Worm (Caenorhabditis elegans): Measurements from ENCODE around the gene snt-2.
A peak's percentile ranks its signal among the peaks of the same experiment; 100 is the strongest.

Gene snt-2

ce11 chrIII:783254-783753 lies 10.2 kb downstream of the snt-2 start, which contains the start of the genes dagl-2 and ppm-1.G:
Gene dagl-2 (minus strand): TSS chrIII:783305.
Gene ppm-1.G (plus strand): TSS chrIII:783703.
- TF ChIP-seq elt-3 (tag; optimal IDR thresholded peaks at IDR 0.05) (no peak), ceh-28 (tag; optimal IDR thresholded peaks at IDR 0.05) (peak; percentile 22), skn-1 (tag; optimal IDR thresholded peaks at IDR 0.05) (peak; percentile 24), nhr-23 (tag; optimal IDR thresholded peaks at IDR 0.05) (peak; percentile 68), nfya-1 (tag; optimal IDR thresholded peaks at IDR 0.05; ENCODE audit: insufficient read depth) (peak; percentile 83), egl-5 (tag; optimal IDR thresholded peaks at IDR 0.05) (peak; percentile 83), ceh-16 (tag; optimal IDR thresholded peaks at IDR 0.05) (no peak), elt-2 (tag; optimal IDR thresholded peaks at IDR 0.05) (peak; percentile 25), lin-39 (tag; optimal IDR thresholded peaks at IDR 0.05) (peak; percentile 32), nhr-43 (tag; optimal IDR thresholded peaks at IDR 0.05; ENCODE audit: poor library complexity, severe bottlenecking) (peak; percentile 44), pha-4 (tag; optimal IDR thresholded peaks at IDR 0.05) (peak; percentile 83), pqm-1 (tag; optimal IDR thresholded peaks at IDR 0.05) (peak; percentile 32), eor-1 (tag; optimal IDR thresholded peaks at IDR 0.05) (peak in 1 of 2 experiments; percentile 2), snpc-4 (tag; optimal IDR thresholded peaks at IDR 0.05) (peak; percentile 70), nhr-12 (tag; optimal IDR thresholded peaks at IDR 0.05) (no peak), aly-2 (tag; optimal IDR thresholded peaks at IDR 0.05) (no peak), ztf-11 (tag; optimal IDR thresholded peaks at IDR 0.05) (no peak), jun-1 (tag; optimal IDR thresholded peaks at IDR 0.05) (peak; percentile 14), lin-15B (tag; optimal IDR thresholded peaks at IDR 0.05) (peak; percentile 94), hmg-11 (tag; optimal IDR thresholded peaks at IDR 0.05) (peak; percentile 48)

- TF ChIP-seq nhr-23 (tag; optimal IDR thresholded peaks at IDR 0.05) = no peak
- no peak for TF ChIP-seq fos-1 (tag; optimal IDR thresholded peaks at IDR 0.05)
- no peak for TF ChIP-seq lsy-12 (tag; optimal IDR thresholded peaks at IDR 0.05)
- TF ChIP-seq nhr-76 (tag; optimal IDR thresholded peaks at IDR 0.05) = no peak
- no peak for TF ChIP-seq daf-12 (tag; optimal IDR thresholded peaks at IDR 0.05)
- no peak for TF ChIP-seq nhr-77 (tag; optimal IDR thresholded peaks at IDR 0.05)
- no peak for TF ChIP-seq jun-1 (tag; optimal IDR thresholded peaks at IDR 0.05)
- TF ChIP-seq nfya-1 (tag; optimal IDR thresholded peaks at IDR 0.05; ENCODE audit: insufficient read depth) = no peak
- no peak for TF ChIP-seq fkh-2 (tag; optimal IDR thresholded peaks at IDR 0.05)
- no peak for TF ChIP-seq lin-39 (tag; optimal IDR thresholded peaks at IDR 0.05)
Measured at ce11 chrIII:782503-782902, 11.0 kb downstream of the snt-2 start.

- TF ChIP-seq ztf-4 (tag; optimal IDR thresholded peaks at IDR 0.05) (no peak), elt-1 (tag; optimal IDR thresholded peaks at IDR 0.05) (no peak), tbx-2 (tag; optimal IDR thresholded peaks at IDR 0.05) (no peak), fos-1 (tag; optimal IDR thresholded peaks at IDR 0.05) (no peak), aly-2 (tag; optimal IDR thresholded peaks at IDR 0.05) (no peak), nhr-237 (tag; optimal IDR thresholded peaks at IDR 0.05) (no peak), fkh-2 (tag; optimal IDR thresholded peaks at IDR 0.05) (no peak), ceh-9 (tag; optimal IDR thresholded peaks at IDR 0.05) (no peak), elt-3 (tag; optimal IDR thresholded peaks at IDR 0.05) (no peak), ZK546.5 (tag; optimal IDR thresholded peaks at IDR 0.05) (no peak), daf-12 (tag; optimal IDR thresholded peaks at IDR 0.05) (no peak), lsy-12 (tag; optimal IDR thresholded peaks at IDR 0.05) (no peak), nhr-76 (tag; optimal IDR thresholded peaks at IDR 0.05) (no peak), jun-1 (tag; optimal IDR thresholded peaks at IDR 0.05) (no peak), egl-5 (tag; optimal IDR thresholded peaks at IDR 0.05) (no peak), unc-39 (tag; optimal IDR thresholded peaks at IDR 0.05) (no peak), sea-2 (GFP tag; optimal IDR thresholded peaks at IDR 0.05) (no peak), mml-1 (tag; optimal IDR thresholded peaks at IDR 0.05) (no peak), ceh-28 (tag; optimal IDR thresholded peaks at IDR 0.05) (no peak)
Measured at ce11 chrIII:778771-779170, 14.8 kb downstream of the snt-2 start, which contains the start of gene alh-11. Gene alh-11 (minus strand): TSS chrIII:778871.

DNA sequence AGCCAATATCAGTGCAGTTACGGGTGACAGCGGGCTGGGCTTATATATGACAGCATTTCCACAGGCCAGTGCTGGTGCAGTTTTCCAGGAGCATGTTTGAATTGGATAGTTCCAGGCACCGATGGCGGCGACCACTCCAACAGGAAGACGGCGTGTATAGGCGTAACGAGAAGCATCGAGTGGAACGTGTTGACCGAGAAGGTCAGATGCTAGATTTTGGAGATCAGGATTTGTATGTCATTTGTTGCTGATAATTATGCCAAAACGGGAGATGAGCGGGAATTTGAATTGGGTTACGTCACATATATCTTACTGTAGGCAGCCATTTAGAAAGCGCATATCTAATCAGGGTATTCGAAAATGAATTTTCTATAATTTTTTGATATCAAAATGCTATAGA lies 18.1 kb downstream of the snt-2 start:
- no peak for TF ChIP-seq egl-5 (tag; optimal IDR thresholded peaks at IDR 0.05)
- TF ChIP-seq ama-1 (optimal IDR thresholded peaks at IDR 0.05) = no peak
- TF ChIP-seq lin-39 (tag; optimal IDR thresholded peaks at IDR 0.05) = no peak
- TF ChIP-seq egl-27 (tag; optimal IDR thresholded peaks at IDR 0.05) = no peak
- no peak for TF ChIP-seq lin-15B (tag; optimal IDR thresholded peaks at IDR 0.05)
- no peak for TF ChIP-seq fkh-10 (GFP tag; optimal IDR thresholded peaks at IDR 0.05)
- TF ChIP-seq nhr-43 (tag; optimal IDR thresholded peaks at IDR 0.05; ENCODE audit: poor library complexity, severe bottlenecking) = no peak
- TF ChIP-seq nhr-23 (tag; optimal IDR thresholded peaks at IDR 0.05) = no peak
- TF ChIP-seq aly-2 (tag; optimal IDR thresholded peaks at IDR 0.05) = no peak
- no peak for TF ChIP-seq eor-1 (tag; optimal IDR thresholded peaks at IDR 0.05)
- no peak for TF ChIP-seq nhr-12 (tag; optimal IDR thresholded peaks at IDR 0.05)
- TF ChIP-seq nhr-25 (tag; optimal IDR thresholded peaks at IDR 0.05) = no peak
- TF ChIP-seq skn-1 (tag; optimal IDR thresholded peaks at IDR 0.05) = no peak
- TF ChIP-seq ceh-82 (tag; optimal IDR thresholded peaks at IDR 0.05) = no peak
- no peak for TF ChIP-seq nhr-28 (tag; optimal IDR thresholded peaks at IDR 0.05)
- TF ChIP-seq fos-1 (tag; optimal IDR thresholded peaks at IDR 0.05) = no peak
- TF ChIP-seq R02D3.7 (tag; optimal IDR thresholded peaks at IDR 0.05) = no peak
